Fruit fly (Drosophila melanogaster) whole organism: ENCODE measurements around the gene CG4691.

Experiments used
- CG8478 ChIP-seq: fragments of >200 bp; optimal IDR thresholded peaks from 2 replicates; lab custom pipeline; 2018; ENCODE audit warnings: inconsistent platforms
- EcR ChIP-seq, 2 experiments: fragments of >200 bp; optimal IDR thresholded peaks; 2 replicates each; lab custom pipeline; 2017; ENCODE audit warnings: missing biosample characterization in 2 of 2, missing genetic modification characterization in 2 of 2, missing genetic modification reagents in 2 of 2
- pan ChIP-seq: fragments of >200 bp; optimal IDR thresholded peaks from 2 replicates; lab custom pipeline; 2017
- psq ChIP-seq: fragments of >200 bp; optimal IDR thresholded peaks from 2 replicates; lab custom pipeline; 2017
- usp ChIP-seq: fragments of >200 bp; optimal IDR thresholded peaks from 2 replicates; lab custom pipeline; 2017; ENCODE audit warnings: missing biosample characterization, missing genetic modification characterization, mixed read lengths

DNA sequence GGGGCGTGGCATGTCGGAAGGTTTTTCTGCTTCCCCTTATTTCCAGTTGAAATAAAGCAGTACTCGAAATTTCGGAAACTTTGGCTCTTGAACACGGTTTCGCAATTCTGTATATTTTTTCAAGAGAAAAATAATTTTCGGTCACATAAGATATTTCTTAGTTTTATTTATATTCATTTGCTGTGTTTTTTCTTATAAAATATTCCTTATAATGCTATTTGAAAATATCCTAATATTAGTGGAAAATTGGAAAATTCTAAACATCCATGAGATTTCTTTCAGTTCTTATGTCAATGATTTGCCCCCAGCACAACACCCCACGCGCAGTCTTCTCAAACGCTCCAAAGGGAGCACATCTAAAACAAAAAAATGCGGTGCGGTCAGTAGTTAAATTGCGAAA lies at the start of gene CG4691:
- no peak for TF ChIP-seq pan (lab: Kevin White, UChicago)
- no peak for TF ChIP-seq CG8478
- TF ChIP-seq psq (lab: Kevin White, UChicago), result no peak
- TF ChIP-seq usp, result no peak
- TF ChIP-seq EcR (GFP tag; optimal IDR thresholded peaks at IDR 0.05; lab: Kevin White, UChicago), result no peak
